Fruit fly (Drosophila melanogaster): ENCODE data around the gene cmet.

The cmet gene

DNA sequence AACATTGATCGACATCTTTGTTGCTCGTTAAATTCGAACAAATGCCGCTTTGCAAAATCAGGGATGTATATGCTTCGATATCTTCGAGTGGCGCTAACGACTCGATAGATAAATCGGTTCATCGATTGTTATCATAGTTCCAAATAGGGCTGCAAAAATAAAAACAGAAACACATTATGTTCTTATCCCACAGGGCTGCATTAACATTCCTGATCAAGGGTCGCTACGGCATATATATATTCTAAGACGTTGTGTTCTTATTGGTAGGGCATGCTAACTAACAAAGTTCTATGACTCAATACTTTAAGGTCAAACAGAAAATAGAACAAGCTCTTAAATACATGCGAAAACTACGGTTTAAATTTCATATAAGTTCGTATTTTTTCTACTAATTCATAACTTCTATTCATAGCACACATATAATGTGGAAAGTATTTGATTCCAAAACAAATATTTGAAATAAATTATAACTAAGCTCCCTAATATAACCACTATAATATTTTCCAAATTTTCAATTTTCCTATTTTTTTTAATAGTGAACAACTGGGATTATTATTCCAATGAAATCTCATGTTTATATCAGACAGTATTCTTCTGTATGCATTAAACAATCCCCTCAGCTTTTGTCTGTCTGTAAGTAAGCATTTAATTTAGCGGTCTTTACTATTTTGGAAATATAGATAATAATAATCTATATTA, at the start of gene cmet:
Gene cmet (minus strand): TSS at position 70 of the 699 bp plus-strand sequence.
- TF ChIP-seq ttk (optimal IDR thresholded peaks at IDR 0.05), result no peak
- no peak for TF ChIP-seq psq (optimal IDR thresholded peaks at IDR 0.05)
- TF ChIP-seq Sin3A (optimal IDR thresholded peaks at IDR 0.05), result no peak
- TF ChIP-seq h (optimal IDR thresholded peaks at IDR 0.05), result no peak
- TF ChIP-seq insv (optimal IDR thresholded peaks at IDR 0.05), result no peak
- TF ChIP-seq Myc (optimal IDR thresholded peaks at IDR 0.05), result no peak

DNA sequence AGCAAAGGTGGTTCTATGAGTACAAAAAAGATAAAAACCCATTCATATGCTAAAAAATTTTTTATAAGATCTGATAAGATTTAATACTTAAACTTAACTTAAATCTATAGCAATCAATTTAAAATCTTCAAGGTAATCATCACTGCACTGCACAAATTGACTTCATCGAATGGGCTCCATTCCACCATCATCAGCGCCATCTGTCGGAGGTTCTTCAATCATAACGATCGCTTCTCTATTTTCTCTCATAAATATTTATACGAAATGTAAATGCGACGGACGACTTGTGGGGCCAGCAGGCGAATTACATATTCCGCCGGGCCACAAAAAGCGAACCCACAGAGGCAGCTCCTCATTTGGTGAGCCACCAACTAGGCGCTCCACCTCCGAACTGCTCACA, 49.7 kb upstream of the cmet start:
- TF ChIP-seq Myc (optimal IDR thresholded peaks at IDR 0.05) (no peak), ttk (optimal IDR thresholded peaks at IDR 0.05) (no peak), psq (optimal IDR thresholded peaks at IDR 0.05) (no peak), h (optimal IDR thresholded peaks at IDR 0.05) (no peak), Sin3A (optimal IDR thresholded peaks at IDR 0.05) (no peak), insv (optimal IDR thresholded peaks at IDR 0.05) (no peak)

dm6 chr2L:11317655-11318278, 49.0 kb upstream of the cmet start:
- TF ChIP-seq Myc (optimal IDR thresholded peaks at IDR 0.05) (no peak), h (optimal IDR thresholded peaks at IDR 0.05) (no peak), psq (optimal IDR thresholded peaks at IDR 0.05) (no peak), insv (optimal IDR thresholded peaks at IDR 0.05) (no peak), Sin3A (optimal IDR thresholded peaks at IDR 0.05) (no peak), ttk (optimal IDR thresholded peaks at IDR 0.05) (no peak)

DNA sequence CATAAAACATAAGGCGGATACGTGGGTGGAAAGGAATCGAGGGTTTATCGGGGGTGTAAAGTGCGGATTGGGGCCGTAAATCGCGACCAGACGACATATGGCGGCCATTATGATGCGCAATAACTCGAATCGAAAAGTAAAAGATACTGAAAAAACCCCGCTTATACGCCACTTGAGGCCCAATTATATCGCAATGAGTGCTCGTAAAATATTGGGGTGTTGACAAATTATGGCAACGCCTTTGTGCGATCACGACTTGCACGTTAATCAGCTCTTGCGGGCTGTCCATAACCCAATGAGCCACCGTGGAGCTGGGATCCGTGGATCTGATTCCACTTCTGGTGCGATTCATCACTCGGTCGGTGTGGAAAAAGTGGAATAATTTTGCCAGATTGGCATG, 41.0 kb upstream of the cmet start:
- TF ChIP-seq ttk (optimal IDR thresholded peaks at IDR 0.05) (no peak), Sin3A (optimal IDR thresholded peaks at IDR 0.05) (no peak), insv (optimal IDR thresholded peaks at IDR 0.05) (no peak), psq (optimal IDR thresholded peaks at IDR 0.05) (no peak)

DNA sequence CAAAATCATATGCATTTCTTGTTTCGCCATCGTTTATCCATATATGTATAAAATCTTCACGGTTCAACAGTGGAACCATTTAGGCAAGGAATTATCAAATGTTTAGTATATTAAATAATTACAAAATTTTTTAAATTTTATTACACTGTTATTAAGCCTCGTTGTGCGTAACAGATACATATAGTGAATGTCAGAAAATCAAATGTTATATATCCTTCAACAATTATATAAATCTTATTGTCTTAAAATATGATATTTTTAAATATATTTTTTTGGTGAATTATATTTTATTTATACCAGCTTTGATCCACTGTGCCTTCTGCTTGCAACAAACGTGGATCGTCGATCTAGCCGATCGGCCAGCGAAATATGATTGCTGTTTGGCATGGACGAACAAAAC, 38.3 kb upstream of the cmet start:
- no peak for TF ChIP-seq h (optimal IDR thresholded peaks at IDR 0.05)
- TF ChIP-seq ttk (optimal IDR thresholded peaks at IDR 0.05), result no peak
- TF ChIP-seq Sin3A (optimal IDR thresholded peaks at IDR 0.05), result no peak
- no peak for TF ChIP-seq insv (optimal IDR thresholded peaks at IDR 0.05)
- TF ChIP-seq Myc (optimal IDR thresholded peaks at IDR 0.05), result no peak
- TF ChIP-seq psq (optimal IDR thresholded peaks at IDR 0.05), result no peak

dm6 chr2L:11306091-11306490, 37.3 kb upstream of the cmet start:
- TF ChIP-seq h (optimal IDR thresholded peaks at IDR 0.05) (no peak), Myc (optimal IDR thresholded peaks at IDR 0.05) (no peak), Sin3A (optimal IDR thresholded peaks at IDR 0.05) (no peak), ttk (optimal IDR thresholded peaks at IDR 0.05) (no peak), insv (optimal IDR thresholded peaks at IDR 0.05) (no peak), psq (optimal IDR thresholded peaks at IDR 0.05) (no peak)

dm6 chr2L:11302507-11302906, 33.7 kb upstream of the cmet start:
- TF ChIP-seq insv (optimal IDR thresholded peaks at IDR 0.05), result no peak
- no peak for TF ChIP-seq psq (optimal IDR thresholded peaks at IDR 0.05)
- TF ChIP-seq ttk (optimal IDR thresholded peaks at IDR 0.05), result no peak
- TF ChIP-seq Myc (optimal IDR thresholded peaks at IDR 0.05), result no peak
- TF ChIP-seq h (optimal IDR thresholded peaks at IDR 0.05), result no peak
- no peak for TF ChIP-seq Sin3A (optimal IDR thresholded peaks at IDR 0.05)

- TF ChIP-seq insv (optimal IDR thresholded peaks at IDR 0.05), result no peak
- no peak for TF ChIP-seq Myc (optimal IDR thresholded peaks at IDR 0.05)
- TF ChIP-seq ttk (optimal IDR thresholded peaks at IDR 0.05), result no peak
- TF ChIP-seq psq (optimal IDR thresholded peaks at IDR 0.05), result no peak
- no peak for TF ChIP-seq Sin3A (optimal IDR thresholded peaks at IDR 0.05)
- TF ChIP-seq h (optimal IDR thresholded peaks at IDR 0.05), result no peak
These were observed 27.7 kb upstream of the cmet start for dm6 chr2L:11296483-11296882.

DNA sequence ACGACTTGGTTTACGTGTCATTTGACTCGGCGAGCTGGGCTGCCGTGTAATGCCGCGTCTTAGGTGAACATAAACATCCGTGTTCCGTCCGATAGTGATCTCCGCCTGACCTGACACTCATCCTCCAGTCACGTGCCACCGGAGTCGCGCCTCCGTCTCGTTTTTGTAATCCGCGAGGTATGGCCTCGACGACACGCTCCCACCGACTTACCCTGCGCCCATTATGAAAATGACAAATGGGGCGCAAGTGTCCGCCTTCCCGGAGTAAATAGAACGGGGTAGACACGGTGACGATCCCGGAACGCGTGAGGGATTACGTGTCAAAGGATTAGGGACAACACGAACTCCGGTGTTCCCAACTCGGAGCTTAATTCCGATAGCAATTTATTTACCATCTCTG, 27.0 kb upstream of the cmet start:
- TF ChIP-seq h (optimal IDR thresholded peaks at IDR 0.05), result no peak
- TF ChIP-seq insv (optimal IDR thresholded peaks at IDR 0.05), result no peak
- TF ChIP-seq ttk (optimal IDR thresholded peaks at IDR 0.05), result no peak
- no peak for TF ChIP-seq psq (optimal IDR thresholded peaks at IDR 0.05)
- no peak for TF ChIP-seq Myc (optimal IDR thresholded peaks at IDR 0.05)
- no peak for TF ChIP-seq Sin3A (optimal IDR thresholded peaks at IDR 0.05)

- no peak for TF ChIP-seq psq (optimal IDR thresholded peaks at IDR 0.05)
- no peak for TF ChIP-seq Sin3A (optimal IDR thresholded peaks at IDR 0.05)
- no peak for TF ChIP-seq insv (optimal IDR thresholded peaks at IDR 0.05)
- no peak for TF ChIP-seq Myc (optimal IDR thresholded peaks at IDR 0.05)
- no peak for TF ChIP-seq h (optimal IDR thresholded peaks at IDR 0.05)
- no peak for TF ChIP-seq ttk (optimal IDR thresholded peaks at IDR 0.05)
These were observed 16.8 kb upstream of the cmet start, which contains the start of gene Osi21 for dm6 chr2L:11285606-11286005. Gene Osi21, minus strand, starts transcription at chr2L:11285706.

dm6 chr2L:11281930-11282329, 13.1 kb upstream of the cmet start, which contains the start of gene mre11:
Gene mre11, plus strand, starts transcription at chr2L:11282090.
- TF ChIP-seq psq (optimal IDR thresholded peaks at IDR 0.05) (no peak), h (optimal IDR thresholded peaks at IDR 0.05) (no peak), Sin3A (optimal IDR thresholded peaks at IDR 0.05) (no peak), Myc (optimal IDR thresholded peaks at IDR 0.05) (no peak), insv (optimal IDR thresholded peaks at IDR 0.05) (no peak), ttk (optimal IDR thresholded peaks at IDR 0.05) (no peak)

- TF ChIP-seq insv (optimal IDR thresholded peaks at IDR 0.05), result no peak
- TF ChIP-seq psq (optimal IDR thresholded peaks at IDR 0.05), result no peak
- TF ChIP-seq ttk (optimal IDR thresholded peaks at IDR 0.05), result no peak
- TF ChIP-seq Myc (optimal IDR thresholded peaks at IDR 0.05), result no peak
- TF ChIP-seq Sin3A (optimal IDR thresholded peaks at IDR 0.05), result no peak
These were observed 11.3 kb upstream of the cmet start, which contains the start of gene Ppt2 for dm6 chr2L:11280090-11280489. Gene Ppt2, plus strand, starts transcription at chr2L:11280298.

All from Kc167 (cell line).